Worm (Caenorhabditis elegans) whole organism, L4 larva: ENCODE measurements around the gene srr-2.

Experiments used
- aha-1 ChIP-seq: fragments of 150-350 bp; peaks from one replicate; lab custom pipeline; 2014; ENCODE audit warnings: missing biosample characterization, missing genetic modification characterization
- ama-1 ChIP-seq: fragments of 150-350 bp; optimal IDR thresholded peaks from 2 replicates; lab custom pipeline; 2014; ENCODE audit warnings: inconsistent platforms, mixed read lengths
- ceh-82 ChIP-seq: sonication (generic microtip); optimal IDR thresholded peaks from 2 replicates; lab custom pipeline; 2017; ENCODE audit warnings: missing biosample characterization, missing genetic modification characterization
- fos-1 ChIP-seq: fragments of 150-350 bp; optimal IDR thresholded peaks from 2 replicates; lab custom pipeline; 2014; ENCODE audit warnings: missing biosample characterization, missing genetic modification characterization
- lin-15B ChIP-seq: fragments of 150-350 bp; sonication (generic microtip); optimal IDR thresholded peaks from 3 replicates; lab custom pipeline; 2014; ENCODE audit warnings: missing biosample characterization, missing genetic modification characterization
- madf-5 ChIP-seq, 2 experiments: fragments of 200-800 bp; sonication (Bioruptor generic); IDR thresholded peaks; 2 replicates each; pipeline ENCODE4 v1.3.6; 2022; ENCODE audit warnings: missing compliant biosample characterization in 2 of 2, missing genetic modification characterization in 2 of 2
- nhr-237 ChIP-seq: sonication (generic microtip); optimal IDR thresholded peaks from 2 replicates; lab custom pipeline; 2017; ENCODE audit warnings: missing biosample characterization, missing genetic modification characterization
- skn-1 ChIP-seq: fragments of 150-350 bp; optimal IDR thresholded peaks from 2 replicates; lab custom pipeline; 2014; ENCODE audit warnings: missing biosample characterization, missing genetic modification characterization
- snpc-4 ChIP-seq: fragments of 150-350 bp; optimal IDR thresholded peaks from 2 replicates; lab custom pipeline; 2014; ENCODE audit warnings: missing biosample characterization, missing genetic modification characterization

DNA sequence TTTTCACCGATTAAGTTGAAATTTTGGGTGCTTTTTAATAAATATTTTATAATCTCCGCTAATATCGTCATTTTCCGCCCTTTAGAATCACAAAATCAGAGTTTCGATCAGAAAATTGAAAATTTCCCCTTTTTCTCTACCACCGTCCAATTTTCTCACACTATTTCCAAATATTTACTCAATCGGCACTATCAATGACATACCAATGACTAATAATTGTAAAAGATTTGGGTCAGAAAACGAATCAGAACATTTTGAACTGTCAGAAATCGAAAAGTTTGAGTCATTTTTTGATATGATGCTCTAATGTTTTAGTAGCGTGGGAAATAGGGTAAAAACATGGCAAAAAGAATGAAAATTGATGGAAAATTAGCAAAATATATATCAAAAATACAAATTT is at the start of gene srr-2:
- TF ChIP-seq madf-5 (GFP tag; IDR thresholded peaks at IDR 0.05; lab: Robert Waterston, UW) (no peak), snpc-4 (tag; lab: Kevin White, UChicago) (no peak), ama-1 (lab: Kevin White, UChicago) (no peak), skn-1 (tag; lab: Kevin White, UChicago) (no peak), ceh-82 (tag; lab: Kevin White, UChicago) (no peak), fos-1 (tag; lab: Kevin White, UChicago) (no peak), lin-15B (tag; lab: Kevin White, UChicago) (no peak), aha-1 (no peak), nhr-237 (tag; lab: Kevin White, UChicago) (no peak)
